Worm (Caenorhabditis elegans): ENCODE data around the gene lipl-3.

lipl-3 gene

DNA sequence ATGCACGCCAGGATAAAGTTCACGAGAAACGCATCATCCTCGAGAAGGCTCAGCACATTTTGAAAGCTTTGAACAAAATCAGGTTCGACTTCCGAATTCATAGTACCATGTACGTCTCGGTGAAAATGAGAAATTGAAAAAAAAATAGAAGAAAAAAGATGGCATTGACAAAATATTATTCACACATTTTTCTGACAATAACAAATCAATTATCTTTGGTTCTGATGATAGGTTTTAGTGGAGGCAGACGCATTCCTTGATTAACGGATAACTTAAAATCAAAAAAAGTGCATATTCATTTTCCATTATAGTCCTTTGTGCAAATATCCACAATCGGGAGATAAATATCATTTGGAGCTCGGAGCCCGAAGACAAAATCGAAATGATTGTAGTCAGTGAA is 2.5 kb downstream of the lipl-3 start, which contains the start of gene srw-107:
TSS of gene srw-107 (minus strand) at position 101 of the 400 bp plus-strand sequence.
- TF ChIP-seq snpc-4 (tag; optimal IDR thresholded peaks at IDR 0.05) (no peak), zip-8 (tag; optimal IDR thresholded peaks at IDR 0.05) (no peak), bed-3 (GFP tag; optimal IDR thresholded peaks at IDR 0.05) (no peak)

ce11 chrV:519445-519844 is 4.6 kb downstream of the lipl-3 start, which contains the start of gene nhr-210:
Gene nhr-210, minus strand, starts transcription at chrV:519545.
- TF ChIP-seq nhr-237 (tag; optimal IDR thresholded peaks at IDR 0.05) (no peak), flh-1 (GFP tag; optimal IDR thresholded peaks at IDR 0.05) (no peak), ceh-39 (tag; optimal IDR thresholded peaks at IDR 0.05) (no peak), snpc-4 (tag; optimal IDR thresholded peaks at IDR 0.05) (no peak), sptf-1 (tag; optimal IDR thresholded peaks at IDR 0.05) (no peak), lsy-2 (tag; optimal IDR thresholded peaks at IDR 0.05) (no peak), nhr-28 (tag; optimal IDR thresholded peaks at IDR 0.05) (no peak), ceh-83 (GFP tag; optimal IDR thresholded peaks at IDR 0.05) (no peak), nhr-76 (tag; optimal IDR thresholded peaks at IDR 0.05) (no peak), zip-8 (tag; optimal IDR thresholded peaks at IDR 0.05) (no peak), sem-2 (GFP tag; optimal IDR thresholded peaks at IDR 0.05) (no peak), tbx-8 (GFP tag; optimal IDR thresholded peaks at IDR 0.05) (no peak), nhr-12 (tag; optimal IDR thresholded peaks at IDR 0.05) (no peak), lin-13 (tag; optimal IDR thresholded peaks at IDR 0.05) (no peak), blmp-1 (tag; optimal IDR thresholded peaks at IDR 0.05) (no peak)

- TF ChIP-seq lin-13 (tag; optimal IDR thresholded peaks at IDR 0.05): no peak
- TF ChIP-seq unc-120 (tag; optimal IDR thresholded peaks at IDR 0.05; ENCODE audit: poor library complexity, severe bottlenecking): no peak
- no peak for TF ChIP-seq nhr-2 (tag; optimal IDR thresholded peaks at IDR 0.05)
- TF ChIP-seq drap-1 (GFP tag; optimal IDR thresholded peaks at IDR 0.05): no peak
- no peak for TF ChIP-seq hlh-1 (tag; optimal IDR thresholded peaks at IDR 0.05)
- no peak for TF ChIP-seq nhr-237 (tag; optimal IDR thresholded peaks at IDR 0.05)
- no peak for TF ChIP-seq snpc-4 (tag; optimal IDR thresholded peaks at IDR 0.05)
- no peak for TF ChIP-seq elt-1 (tag; optimal IDR thresholded peaks at IDR 0.05; ENCODE audit: borderline replicate concordance, insufficient read depth)
These were observed 11.6 kb downstream of the lipl-3 start, which contains the start of gene srh-37 for ce11 chrV:512420-512819. Gene srh-37, minus strand, starts transcription at chrV:512520.

DNA sequence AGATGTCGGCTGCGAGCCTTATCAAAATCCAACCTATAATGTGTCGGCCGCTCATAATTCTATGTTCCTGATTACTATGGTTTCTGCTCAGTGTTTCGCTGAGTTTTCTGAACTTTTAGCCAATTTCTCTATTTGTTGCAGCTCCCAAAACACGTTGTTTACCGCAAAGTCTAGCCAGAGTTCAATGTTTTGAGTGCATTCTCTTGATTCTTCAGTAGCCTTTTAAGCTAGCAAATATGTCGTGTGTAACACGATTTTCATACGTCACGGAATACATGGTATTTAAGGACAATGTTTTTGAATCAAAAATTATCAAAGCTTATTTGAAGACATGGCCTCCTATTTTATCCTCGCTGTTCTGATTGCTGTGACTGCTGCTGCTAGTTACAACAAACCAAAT is 18.8 kb downstream of the lipl-3 start, which contains the start of gene srlf-19:
TSS of gene srlf-19 (plus strand) at position 301 of the 400 bp plus-strand sequence.
- TF ChIP-seq mab-5 (tag; optimal IDR thresholded peaks at IDR 0.05): no peak

- TF ChIP-seq ceh-43 (GFP tag; optimal IDR thresholded peaks at IDR 0.05): no peak
- no peak for TF ChIP-seq mls-2 (tag; optimal IDR thresholded peaks at IDR 0.05)
These were observed 20.3 kb downstream of the lipl-3 start, which contains the start of gene srlf-35 for ce11 chrV:503728-504127. Gene srlf-35, plus strand, starts transcription at chrV:504028.

- TF ChIP-seq bed-3 (GFP tag; optimal IDR thresholded peaks at IDR 0.05) (no peak), ceh-43 (GFP tag; optimal IDR thresholded peaks at IDR 0.05) (no peak), nhr-28 (tag; optimal IDR thresholded peaks at IDR 0.05) (no peak), drap-1 (GFP tag; optimal IDR thresholded peaks at IDR 0.05) (no peak), nhr-237 (tag; optimal IDR thresholded peaks at IDR 0.05) (no peak), sptf-1 (tag; optimal IDR thresholded peaks at IDR 0.05) (no peak), lin-32 (GFP tag; optimal IDR thresholded peaks at IDR 0.05) (no peak), mep-1 (tag; optimal IDR thresholded peaks at IDR 0.05) (no peak), blmp-1 (tag; optimal IDR thresholded peaks at IDR 0.05) (no peak), zip-8 (tag; optimal IDR thresholded peaks at IDR 0.05) (no peak), ztf-11 (tag; optimal IDR thresholded peaks at IDR 0.05) (no peak), unc-120 (tag; optimal IDR thresholded peaks at IDR 0.05; ENCODE audit: poor library complexity, severe bottlenecking) (no peak), lin-13 (tag; optimal IDR thresholded peaks at IDR 0.05) (no peak)
These were observed 21.2 kb downstream of the lipl-3 start, which contains the start of gene T01G6.10 for ce11 chrV:502803-503273. Gene T01G6.10, minus strand, starts transcription at chrV:503223.

- TF ChIP-seq drap-1 (GFP tag; optimal IDR thresholded peaks at IDR 0.05): no peak
- TF ChIP-seq sem-2 (GFP tag; optimal IDR thresholded peaks at IDR 0.05): no peak
- no peak for TF ChIP-seq blmp-1 (tag; optimal IDR thresholded peaks at IDR 0.05)
- TF ChIP-seq elt-3 (tag; optimal IDR thresholded peaks at IDR 0.05): no peak
- no peak for TF ChIP-seq unc-39 (tag; optimal IDR thresholded peaks at IDR 0.05)
- no peak for TF ChIP-seq snpc-4 (tag; optimal IDR thresholded peaks at IDR 0.05)
- TF ChIP-seq unc-62 (GFP tag; optimal IDR thresholded peaks at IDR 0.05): no peak
- no peak for TF ChIP-seq flh-1 (GFP tag; optimal IDR thresholded peaks at IDR 0.05)
- no peak for TF ChIP-seq mls-2 (tag; optimal IDR thresholded peaks at IDR 0.05)
- TF ChIP-seq elt-1 (tag; optimal IDR thresholded peaks at IDR 0.05; ENCODE audit: borderline replicate concordance, insufficient read depth): no peak
- no peak for TF ChIP-seq nhr-237 (tag; optimal IDR thresholded peaks at IDR 0.05)
- TF ChIP-seq ham-2 (GFP tag; optimal IDR thresholded peaks at IDR 0.05): no peak
These were observed 22.8 kb downstream of the lipl-3 start, which contains the start of gene str-256 for ce11 chrV:501230-501629. Gene str-256, minus strand, starts transcription at chrV:501330.

All from whole organism, mixed stage, embryonic.